Fruit fly (Drosophila melanogaster) whole organism, embryonic: ENCODE results near the gene CG18233.
A peak's percentile ranks its signal among the peaks of the same experiment; 100 is the strongest.

Experiments
- Aef1 ChIP-seq: fragments of 200-800 bp; sonication (Bioruptor generic); IDR thresholded peaks from 3 replicates; pipeline ENCODE4 v1.3.6; 2022; ENCODE audit warnings: missing biosample characterization, missing genetic modification characterization
- CG14441 ChIP-seq: fragments of 200-800 bp; sonication (Bioruptor generic); IDR thresholded peaks from 2 replicates; pipeline ENCODE4 v1.3.6; 2022; ENCODE audit warnings: missing biosample characterization, missing genetic modification characterization
- CG1602 ChIP-seq: fragments of 200-800 bp; sonication (Bioruptor generic); optimal IDR thresholded peaks from 3 replicates; lab custom pipeline; 2016; ENCODE audit warnings: missing biosample characterization, missing genetic modification characterization
- CG17186 ChIP-seq: fragments of 200-800 bp; sonication (Bioruptor generic); optimal IDR thresholded peaks from 3 replicates; lab custom pipeline; 2017; ENCODE audit warnings: missing biosample characterization, missing genetic modification reagents, missing genetic modification characterization
- CG18476 ChIP-seq: fragments of 200-800 bp; sonication (Bioruptor generic); optimal IDR thresholded peaks from 2 replicates; lab custom pipeline; 2016; ENCODE audit warnings: missing biosample characterization, mild to moderate bottlenecking, missing genetic modification characterization
- CG33213 ChIP-seq: fragments of 200-800 bp; sonication (Bioruptor generic); optimal IDR thresholded peaks from 3 replicates; lab custom pipeline; 2016; ENCODE audit warnings: missing biosample characterization, missing genetic modification characterization
- CG33557 ChIP-seq: fragments of 200-800 bp; sonication (Bioruptor generic); optimal IDR thresholded peaks from 2 replicates; lab custom pipeline; 2019; ENCODE audit warnings: missing biosample characterization, mild to moderate bottlenecking, missing genetic modification characterization, moderate library complexity
- CG4282 ChIP-seq: fragments of 200-800 bp; sonication (Bioruptor generic); optimal IDR thresholded peaks from 2 replicates; lab custom pipeline; 2016; ENCODE audit warnings: missing biosample characterization, missing genetic modification characterization
- CG5953 ChIP-seq: fragments of 200-800 bp; sonication (Bioruptor generic); IDR thresholded peaks from 2 replicates; pipeline ENCODE4 v1.3.6; 2022; ENCODE audit warnings: missing biosample characterization, missing genetic modification characterization
- CG7357 ChIP-seq: fragments of 200-800 bp; sonication (Bioruptor generic); IDR thresholded peaks from 3 replicates; pipeline ENCODE4 v1.3.6; 2022; ENCODE audit warnings: missing biosample characterization, missing genetic modification characterization
- CG8924 ChIP-seq: fragments of 200-800 bp; optimal IDR thresholded peaks from 3 replicates; lab custom pipeline; 2019; ENCODE audit warnings: missing biosample characterization, mild to moderate bottlenecking, missing genetic modification characterization, moderate library complexity
- CG9215 ChIP-seq: fragments of 200-800 bp; sonication (Bioruptor generic); IDR thresholded peaks from 2 replicates; pipeline ENCODE4 v1.3.6; 2022; ENCODE audit warnings: missing biosample characterization, missing genetic modification characterization
- Dip3 ChIP-seq: fragments of 200-800 bp; sonication (Bioruptor generic); optimal IDR thresholded peaks from 3 replicates; lab custom pipeline; 2016; ENCODE audit warnings: missing biosample characterization, missing genetic modification characterization
- Dll ChIP-seq: fragments of 200-800 bp; sonication (Bioruptor generic); IDR thresholded peaks from 4 replicates; pipeline ENCODE4 v1.3.6; 2022; ENCODE audit warnings: missing biosample characterization, missing genetic modification characterization; ENCODE audit not compliant: partially characterized antibody
- E2f2 ChIP-seq: fragments of 200-800 bp; sonication (Bioruptor generic); IDR thresholded peaks from 2 replicates; pipeline ENCODE4 v1.3.6; 2022; ENCODE audit warnings: missing biosample characterization, missing genetic modification characterization
- Fer3 ChIP-seq: fragments of 200-800 bp; sonication (Bioruptor generic); optimal IDR thresholded peaks from 2 replicates; lab custom pipeline; 2018; ENCODE audit warnings: missing biosample characterization, mild to moderate bottlenecking, missing genetic modification characterization, moderate library complexity
- Gug ChIP-seq: fragments of 200-800 bp; sonication (Bioruptor generic); IDR thresholded peaks from 4 replicates; pipeline ENCODE4 v1.3.6; 2022; ENCODE audit warnings: missing biosample characterization, missing genetic modification characterization
- H2.0 ChIP-seq: fragments of 200-800 bp; sonication (Bioruptor generic); IDR thresholded peaks from 2 replicates; pipeline ENCODE4 v1.3.6; 2022; ENCODE audit warnings: missing biosample characterization, missing genetic modification characterization
- MBD-R2 ChIP-seq: fragments of 200-800 bp; sonication (Bioruptor generic); IDR thresholded peaks from 2 replicates; pipeline ENCODE4 v1.3.6; 2022; ENCODE audit warnings: missing biosample characterization, missing genetic modification characterization
- Max ChIP-seq: fragments of 200-800 bp; sonication (Bioruptor generic); optimal IDR thresholded peaks from 2 replicates; lab custom pipeline; 2016; ENCODE audit warnings: missing biosample characterization, mild to moderate bottlenecking, missing genetic modification characterization
- Myb ChIP-seq: fragments of 200-800 bp; sonication (Bioruptor generic); optimal IDR thresholded peaks from 2 replicates; lab custom pipeline; 2016; ENCODE audit warnings: missing biosample characterization, missing genetic modification characterization
- Sry-β ChIP-seq: fragments of 200-800 bp; sonication (Bioruptor generic); optimal IDR thresholded peaks from 2 replicates; lab custom pipeline; 2018; ENCODE audit warnings: missing biosample characterization, mild to moderate bottlenecking, missing genetic modification characterization, moderate library complexity
- YL-1 ChIP-seq: fragments of 200-800 bp; sonication (Bioruptor generic); optimal IDR thresholded peaks from 3 replicates; lab custom pipeline; 2017; ENCODE audit warnings: missing biosample characterization, mild to moderate bottlenecking, missing genetic modification characterization
- bbx ChIP-seq: fragments of 200-800 bp; sonication (Bioruptor generic); IDR thresholded peaks from 2 replicates; pipeline ENCODE4 v1.3.6; 2022; ENCODE audit warnings: missing biosample characterization, missing genetic modification characterization; ENCODE audit not compliant: partially characterized antibody
- fd3F ChIP-seq: fragments of 200-800 bp; sonication (Bioruptor generic); optimal IDR thresholded peaks from 2 replicates; lab custom pipeline; 2018; ENCODE audit warnings: missing biosample characterization, mild to moderate bottlenecking, missing genetic modification characterization, moderate library complexity
- hb ChIP-seq: fragments of 200-800 bp; sonication (Bioruptor generic); IDR thresholded peaks from 3 replicates; pipeline ENCODE4 v1.3.6; 2022; ENCODE audit warnings: missing biosample characterization, missing genetic modification characterization; ENCODE audit not compliant: partially characterized antibody
- ind ChIP-seq: fragments of 200-800 bp; sonication (Bioruptor generic); optimal IDR thresholded peaks from 3 replicates; lab custom pipeline; 2016; ENCODE audit warnings: missing biosample characterization, missing genetic modification characterization
- kah ChIP-seq: fragments of 200-800 bp; sonication (Bioruptor generic); optimal IDR thresholded peaks from 2 replicates; lab custom pipeline; 2018; ENCODE audit warnings: missing biosample characterization, mild to moderate bottlenecking, missing genetic modification characterization
- phol ChIP-seq: fragments of 200-800 bp; sonication (Bioruptor generic); optimal IDR thresholded peaks from 3 replicates; lab custom pipeline; 2018; ENCODE audit warnings: missing biosample characterization, mild to moderate bottlenecking, missing genetic modification characterization, moderate library complexity
- schlank ChIP-seq: fragments of 200-800 bp; sonication (Bioruptor generic); optimal IDR thresholded peaks from 2 replicates; lab custom pipeline; 2018; ENCODE audit warnings: missing biosample characterization, mild to moderate bottlenecking, missing genetic modification characterization
- sens ChIP-seq: fragments of 200-800 bp; sonication (Bioruptor generic); peaks from one replicate; lab custom pipeline; 2016; ENCODE audit warnings: missing biosample characterization, missing genetic modification characterization
- sens-2 ChIP-seq: fragments of 200-800 bp; sonication (Bioruptor generic); IDR thresholded peaks from 2 replicates; pipeline ENCODE4 v1.3.6; 2022; ENCODE audit warnings: missing biosample characterization, missing genetic modification characterization
- slp2 ChIP-seq: fragments of 200-800 bp; sonication (Bioruptor generic); optimal IDR thresholded peaks from 2 replicates; lab custom pipeline; 2016; ENCODE audit warnings: missing biosample characterization, missing genetic modification characterization
- stc ChIP-seq: fragments of 200-800 bp; sonication (Bioruptor generic); IDR thresholded peaks from 2 replicates; pipeline ENCODE4 v1.3.6; 2022; ENCODE audit warnings: missing biosample characterization, missing genetic modification characterization

CG18233 gene

DNA sequence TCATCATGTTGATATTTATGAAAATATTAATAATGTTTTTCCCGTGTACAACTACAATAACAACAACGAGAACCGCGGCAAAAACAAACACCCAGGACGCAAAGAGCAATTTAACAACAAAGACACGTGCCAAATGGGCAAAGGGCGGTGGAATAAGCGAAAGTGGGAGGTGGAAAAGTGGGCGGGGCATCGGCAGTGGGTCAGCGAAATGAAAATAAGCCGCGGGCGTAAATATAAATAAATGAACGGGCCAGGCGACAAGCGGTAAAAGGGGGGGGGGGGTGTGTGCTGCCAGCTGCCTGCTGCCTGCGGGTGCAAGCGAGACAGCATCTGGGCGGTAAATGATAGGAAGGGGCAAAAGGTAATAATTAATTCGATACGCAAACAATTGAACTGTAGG lies 48.5 kb downstream of the CG18233 start (continued):
- TF ChIP-seq Max (GFP tag; lab: Kevin White, UChicago) (no peak), CG4282 (GFP tag; lab: Kevin White, UChicago) (no peak), Sry-β (GFP tag; lab: Kevin White, UChicago) (no peak), CG33557 (GFP tag; lab: Kevin White, UChicago) (no peak), CG18476 (no peak), Myb (GFP tag; lab: Kevin White, UChicago) (no peak), CG1602 (GFP tag; lab: Kevin White, UChicago) (no peak), slp2 (GFP tag; lab: Kevin White, UChicago) (no peak), stc (GFP tag; lab: Robert Waterston, UW) (no peak), CG7357 (GFP tag; lab: Robert Waterston, UW) (0 out of 3 replicates have a peak, but pooled peaks have one; percentile 8), CG33213 (no peak), sens-2 (GFP tag; lab: Robert Waterston, UW) (no peak), fd3F (GFP tag; lab: Kevin White, UChicago) (no peak), YL-1 (GFP tag; lab: Kevin White, UChicago) (no peak), kah (GFP tag; lab: Kevin White, UChicago) (no peak), E2f2 (GFP tag; lab: Robert Waterston, UW) (no peak), MBD-R2 (no peak), CG5953 (GFP tag; lab: Robert Waterston, UW) (no peak), ind (GFP tag; lab: Kevin White, UChicago) (no peak), CG9215 (no peak), H2.0 (GFP tag; lab: Robert Waterston, UW) (no peak), phol (tag; lab: Kevin White, UChicago) (no peak), CG8924 (tag; lab: Kevin White, UChicago) (no peak), Dll (GFP tag; lab: Robert Waterston, UW) (no peak), Aef1 (GFP tag; lab: Robert Waterston, UW) (no peak), CG14441 (GFP tag; lab: Robert Waterston, UW) (no peak), schlank (tag; lab: Kevin White, UChicago) (no peak), Dip3 (GFP tag; lab: Kevin White, UChicago) (no peak), hb (GFP tag; lab: Robert Waterston, UW) (no peak), Fer3 (tag; lab: Kevin White, UChicago) (no peak), bbx (GFP tag; lab: Robert Waterston, UW) (no peak), Gug (GFP tag; lab: Robert Waterston, UW) (no peak), sens (peak; percentile 75), CG17186 (no peak)
- TF ChIP-seq, all 482 proteins: peak for 8
